Fruit fly (Drosophila melanogaster): Measurements from ENCODE around the gene toc.

DNA sequence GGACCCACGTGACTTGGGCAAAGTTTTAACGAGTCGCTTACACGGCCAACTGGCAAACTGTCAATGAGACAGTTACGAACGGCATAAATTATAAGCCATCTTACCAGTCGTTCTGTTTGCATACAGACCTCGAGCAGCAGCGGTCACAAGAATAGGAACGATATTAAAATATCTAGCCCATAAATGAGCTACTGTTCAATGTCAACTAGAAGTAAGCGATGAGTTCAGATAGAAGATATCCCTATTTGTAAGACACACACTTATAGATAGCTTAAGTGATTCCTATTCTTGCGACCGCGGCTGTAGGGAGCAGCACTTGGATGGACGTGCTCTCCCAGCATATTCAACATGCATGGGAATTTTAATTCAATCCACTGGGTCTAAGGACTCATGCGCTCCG lies 44.3 kb upstream of the toc start:
- TF ChIP-seq CTCF (optimal IDR thresholded peaks at IDR 0.05) (no peak), CG8478 (optimal IDR thresholded peaks at IDR 0.05) (no peak)

Data from S2 (cell line).